Worm (Caenorhabditis elegans): ENCODE measurements around the gene B0302.2.

DNA sequence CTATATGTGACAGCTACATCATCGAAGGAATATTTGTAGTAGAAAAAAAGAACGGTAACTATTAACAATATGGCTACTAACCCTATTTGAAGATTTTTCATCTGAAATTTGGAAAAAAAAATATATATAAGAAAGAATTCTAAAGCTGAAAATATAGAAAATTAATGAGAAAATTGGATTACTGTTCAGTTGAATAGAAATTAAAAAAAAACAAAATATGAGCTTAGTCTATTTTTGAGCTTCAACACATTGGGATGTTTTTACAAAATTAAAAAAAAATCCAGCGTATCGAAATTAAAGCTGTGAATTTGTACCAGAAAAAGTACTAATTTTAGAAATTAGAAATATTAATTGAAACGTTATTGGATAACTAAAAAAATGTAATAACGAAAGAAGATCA is 30.9 kb downstream of the B0302.2 start, which contains the start of gene T08G2.2:
- TF ChIP-seq ztf-29 (GFP tag; IDR thresholded peaks at IDR 0.05) = no peak
- no peak for TF ChIP-seq med-1 (GFP tag; optimal IDR thresholded peaks at IDR 0.05; ENCODE audit: insufficient read depth)
- no peak for TF ChIP-seq ztf-23 (GFP tag; IDR thresholded peaks at IDR 0.05)
- TF ChIP-seq klf-2 (GFP tag; conservative IDR thresholded peaks at IDR 0.05) = no peak
